Fruit fly (Drosophila melanogaster) whole organism, embryonic: Measurements from ENCODE around the gene CG18262.
A peak's percentile ranks its signal among the peaks of the same experiment; 100 is the strongest.

ENCODE experiments used
- Atf3 ChIP-seq: fragments of 200-800 bp; sonication (Bioruptor generic); optimal IDR thresholded peaks from 3 replicates; lab custom pipeline; 2016; ENCODE audit warnings: missing biosample characterization, missing genetic modification characterization
- B-H1 ChIP-seq: fragments of 200-800 bp; sonication (Bioruptor generic); IDR thresholded peaks from 3 replicates; pipeline ENCODE4 v1.3.6; 2022; ENCODE audit warnings: missing biosample characterization, missing genetic modification characterization
- BEAF-32 ChIP-seq: fragments of 200-800 bp; sonication (Bioruptor generic); optimal IDR thresholded peaks from 3 replicates; lab custom pipeline; 2017; ENCODE audit warnings: missing biosample characterization, missing genetic modification characterization, mild to moderate bottlenecking, moderate library complexity, missing genetic modification reagents
- Blimp-1 ChIP-seq: fragments of 200-800 bp; sonication (Bioruptor generic); optimal IDR thresholded peaks from 3 replicates; lab custom pipeline; 2018; ENCODE audit warnings: missing biosample characterization, missing genetic modification characterization, mild to moderate bottlenecking, moderate library complexity, missing genetic modification reagents
- CG10267 ChIP-seq: fragments of 200-800 bp; sonication (Bioruptor generic); optimal IDR thresholded peaks from 2 replicates; lab custom pipeline; 2018; ENCODE audit warnings: missing biosample characterization, mild to moderate bottlenecking, missing genetic modification characterization, moderate library complexity
- CG10979 ChIP-seq: fragments of 200-800 bp; sonication (Bioruptor generic); optimal IDR thresholded peaks from 2 replicates; lab custom pipeline; 2018; ENCODE audit warnings: missing biosample characterization, mild to moderate bottlenecking, missing genetic modification characterization, moderate library complexity
- CG11723 ChIP-seq: fragments of 200-800 bp; sonication (Bioruptor generic); optimal IDR thresholded peaks from 2 replicates; lab custom pipeline; 2017; ENCODE audit warnings: missing biosample characterization, mild to moderate bottlenecking, missing genetic modification characterization
- CG13123 ChIP-seq: fragments of 200-800 bp; sonication (Bioruptor generic); optimal IDR thresholded peaks from 2 replicates; lab custom pipeline; 2016; ENCODE audit warnings: missing biosample characterization, missing genetic modification characterization
- CG14965 ChIP-seq: fragments of 200-800 bp; sonication (Bioruptor generic); optimal IDR thresholded peaks from 2 replicates; lab custom pipeline; 2016; ENCODE audit warnings: missing biosample characterization, missing genetic modification characterization, borderline replicate concordance
- CG2678 ChIP-seq: fragments of 200-800 bp; sonication (Bioruptor generic); optimal IDR thresholded peaks from 3 replicates; lab custom pipeline; 2019; ENCODE audit warnings: missing biosample characterization, mild to moderate bottlenecking, missing genetic modification characterization, moderate library complexity
- CG3065 ChIP-seq: fragments of 200-800 bp; sonication (Bioruptor generic); optimal IDR thresholded peaks from 2 replicates; lab custom pipeline; 2016; ENCODE audit warnings: missing biosample characterization, missing genetic modification characterization
- CG31388 ChIP-seq: fragments of 200-800 bp; sonication (Bioruptor generic); optimal IDR thresholded peaks from 2 replicates; lab custom pipeline; 2016; ENCODE audit warnings: missing biosample characterization, missing genetic modification characterization
- CG33557 ChIP-seq: fragments of 200-800 bp; sonication (Bioruptor generic); optimal IDR thresholded peaks from 2 replicates; lab custom pipeline; 2019; ENCODE audit warnings: missing biosample characterization, mild to moderate bottlenecking, missing genetic modification characterization, moderate library complexity
- CG4360 ChIP-seq: fragments of 200-800 bp; sonication (Bioruptor generic); IDR thresholded peaks from 2 replicates; pipeline ENCODE4 v1.3.6; 2022; ENCODE audit warnings: missing biosample characterization, missing genetic modification characterization
- CG6813 ChIP-seq: fragments of 200-800 bp; sonication (Bioruptor generic); optimal IDR thresholded peaks from 2 replicates; lab custom pipeline; 2017; ENCODE audit warnings: missing biosample characterization, missing genetic modification characterization, mild to moderate bottlenecking, moderate library complexity, missing genetic modification reagents
- CG6854 ChIP-seq: fragments of 200-800 bp; sonication (Bioruptor generic); optimal IDR thresholded peaks from 3 replicates; lab custom pipeline; 2017; ENCODE audit warnings: missing biosample characterization, mild to moderate bottlenecking, missing genetic modification characterization
- CG7271 ChIP-seq: fragments of 200-800 bp; sonication (Bioruptor generic); optimal IDR thresholded peaks from 2 replicates; lab custom pipeline; 2018; ENCODE audit warnings: missing biosample characterization, mild to moderate bottlenecking, missing genetic modification characterization, moderate library complexity
- CG7556 ChIP-seq: fragments of 200-800 bp; sonication (Bioruptor generic); optimal IDR thresholded peaks from 2 replicates; lab custom pipeline; 2017; ENCODE audit warnings: missing biosample characterization, mild to moderate bottlenecking, missing genetic modification characterization
- CG7987 ChIP-seq: fragments of 200-800 bp; sonication (Bioruptor generic); optimal IDR thresholded peaks from 2 replicates; lab custom pipeline; 2018; ENCODE audit warnings: missing biosample characterization, mild to moderate bottlenecking, missing genetic modification characterization, moderate library complexity
- CG8089 ChIP-seq: fragments of 200-800 bp; sonication (Bioruptor generic); optimal IDR thresholded peaks from 3 replicates; lab custom pipeline; 2016; ENCODE audit warnings: missing biosample characterization, missing genetic modification characterization
- CG9727 ChIP-seq: fragments of 200-800 bp; sonication (Bioruptor generic); optimal IDR thresholded peaks from 3 replicates; lab custom pipeline; 2017; ENCODE audit warnings: missing biosample characterization, mild to moderate bottlenecking, missing genetic modification characterization
- CG9817 ChIP-seq: fragments of 200-800 bp; sonication (Bioruptor generic); optimal IDR thresholded peaks from 2 replicates; lab custom pipeline; 2018; ENCODE audit warnings: missing biosample characterization, mild to moderate bottlenecking, missing genetic modification characterization, moderate library complexity
- CkIIα-i1 ChIP-seq: fragments of 200-800 bp; sonication (Bioruptor generic); IDR thresholded peaks from 2 replicates; pipeline ENCODE4 v1.3.6; 2022; ENCODE audit warnings: missing biosample characterization, missing genetic modification characterization
- Doc3 ChIP-seq: fragments of 200-800 bp; sonication (Bioruptor generic); IDR thresholded peaks from 3 replicates; pipeline ENCODE4 v1.3.6; 2022; ENCODE audit warnings: missing biosample characterization, missing genetic modification characterization; ENCODE audit not compliant: partially characterized antibody
- E2f2 ChIP-seq: fragments of 200-800 bp; sonication (Bioruptor generic); IDR thresholded peaks from 2 replicates; pipeline ENCODE4 v1.3.6; 2022; ENCODE audit warnings: missing biosample characterization, missing genetic modification characterization
- Eip74EF ChIP-seq, 2 experiments: fragments of 200-800 bp in 1 of 2; fragments of >200 bp in 1 of 2; sonication (Bioruptor generic) in 1 of 2; optimal IDR thresholded peaks; 2 replicates each; lab custom pipeline; 2017 to 2019; ENCODE audit warnings: missing biosample characterization in 2 of 2, missing genetic modification characterization in 2 of 2, mild to moderate bottlenecking in 1 of 2, moderate library complexity in 1 of 2
- HLH4C ChIP-seq: fragments of 200-800 bp; sonication (Bioruptor generic); IDR thresholded peaks from 3 replicates; pipeline ENCODE4 v1.3.6; 2022; ENCODE audit warnings: missing biosample characterization, missing genetic modification characterization; ENCODE audit not compliant: partially characterized antibody
- Hmx ChIP-seq: fragments of 200-800 bp; sonication (Bioruptor generic); optimal IDR thresholded peaks from 2 replicates; lab custom pipeline; 2016; ENCODE audit warnings: missing biosample characterization, missing genetic modification characterization
- Lim3 ChIP-seq: fragments of 200-800 bp; sonication (Bioruptor generic); IDR thresholded peaks from 2 replicates; pipeline ENCODE4 v1.3.6; 2022; ENCODE audit warnings: missing biosample characterization, missing genetic modification characterization
- Max ChIP-seq: fragments of 200-800 bp; sonication (Bioruptor generic); optimal IDR thresholded peaks from 2 replicates; lab custom pipeline; 2016; ENCODE audit warnings: missing biosample characterization, mild to moderate bottlenecking, missing genetic modification characterization
- Nf-YC ChIP-seq: fragments of 200-800 bp; optimal IDR thresholded peaks from 3 replicates; lab custom pipeline; 2019; ENCODE audit warnings: missing biosample characterization, mild to moderate bottlenecking, missing genetic modification characterization, moderate library complexity
- Six4 ChIP-seq: fragments of 200-800 bp; sonication (Bioruptor generic); optimal IDR thresholded peaks from 2 replicates; lab custom pipeline; 2016; ENCODE audit warnings: missing biosample characterization, missing genetic modification characterization
- TFAM ChIP-seq: fragments of 200-800 bp; sonication (Bioruptor generic); optimal IDR thresholded peaks from 2 replicates; lab custom pipeline; 2017; ENCODE audit warnings: missing biosample characterization, missing genetic modification characterization, inconsistent platforms
- Vsx1 ChIP-seq: fragments of 200-800 bp; sonication (Bioruptor generic); optimal IDR thresholded peaks from 2 replicates; lab custom pipeline; 2017; ENCODE audit warnings: missing biosample characterization, mild to moderate bottlenecking, missing genetic modification characterization, missing genetic modification reagents
- ab ChIP-seq: fragments of 200-800 bp; sonication (Bioruptor generic); optimal IDR thresholded peaks from 2 replicates; lab custom pipeline; 2016; ENCODE audit warnings: missing biosample characterization, missing genetic modification characterization
- az2 ChIP-seq: fragments of 200-800 bp; sonication (Bioruptor generic); optimal IDR thresholded peaks from 3 replicates; lab custom pipeline; 2016; ENCODE audit warnings: missing biosample characterization, missing genetic modification characterization
- bbx ChIP-seq: fragments of 200-800 bp; sonication (Bioruptor generic); IDR thresholded peaks from 2 replicates; pipeline ENCODE4 v1.3.6; 2022; ENCODE audit warnings: missing biosample characterization, missing genetic modification characterization; ENCODE audit not compliant: partially characterized antibody
- bsh ChIP-seq, 2 experiments: fragments of 200-800 bp; sonication (Bioruptor generic); optimal IDR thresholded peaks; 2 replicates each; lab custom pipeline; 2017 to 2018; ENCODE audit warnings: mild to moderate bottlenecking in 2 of 2, missing biosample characterization in 2 of 2, missing genetic modification characterization in 2 of 2, moderate library complexity in 1 of 2
- btn ChIP-seq: fragments of 200-800 bp; sonication (Bioruptor generic); optimal IDR thresholded peaks from 2 replicates; lab custom pipeline; 2016; ENCODE audit warnings: missing biosample characterization, missing genetic modification characterization
- crc ChIP-seq: fragments of 200-800 bp; sonication (Bioruptor generic); optimal IDR thresholded peaks from 2 replicates; lab custom pipeline; 2016; ENCODE audit warnings: missing biosample characterization, missing genetic modification characterization
- dysf ChIP-seq: fragments of 200-800 bp; sonication (Bioruptor generic); IDR thresholded peaks from 3 replicates; pipeline ENCODE4 v1.3.6; 2022; ENCODE audit warnings: missing biosample characterization, missing genetic modification characterization
- grau ChIP-seq: fragments of 200-800 bp; optimal IDR thresholded peaks from 3 replicates; lab custom pipeline; 2019; ENCODE audit warnings: missing biosample characterization, mild to moderate bottlenecking, missing genetic modification characterization, moderate library complexity
- mirr ChIP-seq: fragments of 200-800 bp; sonication (Bioruptor generic); optimal IDR thresholded peaks from 3 replicates; lab custom pipeline; 2018; ENCODE audit warnings: missing biosample characterization, mild to moderate bottlenecking, missing genetic modification characterization
- oc ChIP-seq: fragments of 200-800 bp; sonication (Bioruptor generic); optimal IDR thresholded peaks from 2 replicates; lab custom pipeline; 2018; ENCODE audit warnings: missing biosample characterization, mild to moderate bottlenecking, missing genetic modification characterization, moderate library complexity
- pum ChIP-seq: fragments of 200-800 bp; sonication (Bioruptor generic); optimal IDR thresholded peaks from 2 replicates; lab custom pipeline; 2016; ENCODE audit warnings: missing biosample characterization, missing genetic modification characterization
- ro ChIP-seq: fragments of 200-800 bp; sonication (Bioruptor generic); IDR thresholded peaks from 2 replicates; pipeline ENCODE4 v1.3.6; 2022; ENCODE audit warnings: missing biosample characterization, missing genetic modification characterization
- sug ChIP-seq: fragments of 200-800 bp; optimal IDR thresholded peaks from 2 replicates; lab custom pipeline; 2019; ENCODE audit warnings: missing biosample characterization, mild to moderate bottlenecking, missing genetic modification characterization, moderate library complexity
- tna ChIP-seq: fragments of 200-800 bp; sonication (Bioruptor generic); IDR thresholded peaks from 2 replicates; pipeline ENCODE4 v1.3.6; 2022; ENCODE audit warnings: missing biosample characterization, missing genetic modification characterization; ENCODE audit not compliant: partially characterized antibody

CG18262 gene

DNA sequence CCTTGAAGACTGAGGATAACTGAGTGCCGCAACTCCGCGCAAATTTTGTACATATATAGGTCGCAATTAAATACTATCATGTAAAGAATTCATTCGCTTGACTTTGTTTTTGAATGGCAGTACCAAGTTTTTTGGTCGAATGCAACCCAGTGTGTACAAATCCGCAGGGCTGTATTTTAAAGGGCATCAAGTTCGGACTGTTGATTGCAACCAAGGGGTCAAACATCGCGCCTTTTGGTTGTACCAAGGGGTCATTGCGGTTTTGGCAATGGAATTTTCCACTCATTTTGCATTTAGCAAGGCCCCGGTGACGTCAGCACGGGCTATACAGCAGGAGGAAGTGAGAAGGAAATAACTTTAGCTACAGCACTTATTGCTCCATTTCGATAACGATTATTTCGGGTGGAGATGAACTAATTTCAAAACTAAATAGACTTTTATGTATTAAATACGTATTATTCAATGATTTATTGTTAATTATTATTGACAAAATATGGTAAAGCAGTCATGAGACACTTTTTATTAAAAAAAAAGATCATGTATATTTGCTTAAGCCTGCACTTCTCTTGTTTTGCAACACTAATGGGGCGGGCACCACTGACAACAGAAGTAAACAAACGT lies 20.9 kb upstream of the CG18262 start, which contains the start of gene CG10958 (continued):
- peak; percentile 37; the same call in 2 of the 3 replicates for TF ChIP-seq dysf
- peak; percentile 44 for TF ChIP-seq CG9817 (tag; lab: Kevin White, UChicago)
- no peak for TF ChIP-seq CG6854
- TF ChIP-seq CG10979 (tag; lab: Kevin White, UChicago), result peak; percentile 28
- TF ChIP-seq B-H1 (GFP tag; lab: Robert Waterston, UW), result peak; percentile 30; the same call in 1 of the 3 replicates
- TF ChIP-seq Eip74EF (GFP tag; optimal IDR thresholded peaks at IDR 0.05; lab: Kevin White, UChicago), result peak in 1 of 2 experiments; percentile 27
- TF ChIP-seq HLH4C (GFP tag; lab: Robert Waterston, UW), result no peak
- peak; percentile 36 for TF ChIP-seq CG3065 (GFP tag; lab: Kevin White, UChicago)
- TF ChIP-seq CkIIα-i1, result no peak
- TF ChIP-seq CG7271 (tag; lab: Kevin White, UChicago), result no peak
- peak; percentile 39 for TF ChIP-seq BEAF-32 (GFP tag; lab: Kevin White, UChicago)
- TF ChIP-seq bsh (GFP tag; optimal IDR thresholded peaks at IDR 0.05; lab: Kevin White, UChicago), result peak in 1 of 2 experiments; percentile 59
- TF ChIP-seq Lim3, result no peak
- TF ChIP-seq TFAM (GFP tag; lab: Kevin White, UChicago), result no peak
- TF ChIP-seq Nf-YC (tag; lab: Kevin White, UChicago), result peak; percentile 35
- TF ChIP-seq CG33557 (GFP tag; lab: Kevin White, UChicago), result peak; percentile 20
- no peak for TF ChIP-seq CG8089 (GFP tag; lab: Kevin White, UChicago)
- TF ChIP-seq CG7987 (GFP tag; lab: Kevin White, UChicago), result no peak
- TF ChIP-seq CG2678 (tag; lab: Kevin White, UChicago), result peak; percentile 62
- no peak for TF ChIP-seq crc
- no peak for TF ChIP-seq CG6813 (GFP tag; lab: Kevin White, UChicago)
- TF ChIP-seq CG11723 (GFP tag; lab: Kevin White, UChicago), result peak; percentile 11
- peak; percentile 63 for TF ChIP-seq Six4 (GFP tag; lab: Kevin White, UChicago)
- peak; percentile 57 for TF ChIP-seq Blimp-1 (GFP tag; lab: Kevin White, UChicago)
- no peak for TF ChIP-seq ro
- TF ChIP-seq Doc3, result peak; percentile 14; the same call in 1 of the 3 replicates
- no peak for TF ChIP-seq tna
- TF ChIP-seq CG14965, result no peak
- TF ChIP-seq bbx (GFP tag; lab: Robert Waterston, UW), result no peak; the same call in 1 of the 2 replicates
- TF ChIP-seq az2 (GFP tag; lab: Kevin White, UChicago), result peak; percentile 36
- no peak for TF ChIP-seq CG4360
- peak; percentile 93 for TF ChIP-seq CG10267
- TF ChIP-seq CG13123 (GFP tag; lab: Kevin White, UChicago), result peak; percentile 21
- TF ChIP-seq Atf3, result peak; percentile 51
- TF ChIP-seq mirr, result no peak
- TF ChIP-seq btn (GFP tag; lab: Kevin White, UChicago), result no peak
- TF ChIP-seq grau, result peak; percentile 59
- peak; percentile 10 for TF ChIP-seq Vsx1
- no peak for TF ChIP-seq Hmx (GFP tag; lab: Kevin White, UChicago)
- TF ChIP-seq pum (GFP tag; lab: Kevin White, UChicago), result peak; percentile 7
- peak; percentile 57 for TF ChIP-seq CG9727 (GFP tag; lab: Kevin White, UChicago)
- peak; percentile 59 for TF ChIP-seq sug (tag; lab: Kevin White, UChicago)
- peak; percentile 55 for TF ChIP-seq E2f2 (GFP tag; lab: Robert Waterston, UW)
- peak; percentile 53 for TF ChIP-seq Max
- no peak for TF ChIP-seq CG31388
- TF ChIP-seq CG7556 (GFP tag; lab: Kevin White, UChicago), result peak; percentile 64
- TF ChIP-seq oc (tag; lab: Kevin White, UChicago), result no peak
- no peak for TF ChIP-seq ab (GFP tag; lab: Kevin White, UChicago)
